Fruit fly (Drosophila melanogaster) whole organism, embryonic: ENCODE results near the gene CG7530.

ENCODE experiments used
- Abd-B ChIP-seq: fragments of 200-800 bp; sonication (Bioruptor generic); optimal IDR thresholded peaks from 2 replicates; lab custom pipeline; 2018; ENCODE audit warnings: missing biosample characterization, mild to moderate bottlenecking, missing genetic modification characterization, moderate library complexity
- Asciz ChIP-seq: fragments of 200-800 bp; sonication (Bioruptor generic); optimal IDR thresholded peaks from 2 replicates; lab custom pipeline; 2017; ENCODE audit warnings: missing biosample characterization, mild to moderate bottlenecking, missing genetic modification characterization, missing genetic modification reagents
- Bgb ChIP-seq: fragments of 200-800 bp; sonication (Bioruptor generic); IDR thresholded peaks from 2 replicates; pipeline ENCODE4 v1.3.6; 2022; ENCODE audit warnings: missing biosample characterization, missing genetic modification characterization; ENCODE audit not compliant: partially characterized antibody
- CG12659 ChIP-seq: fragments of 200-800 bp; sonication (Bioruptor generic); optimal IDR thresholded peaks from 3 replicates; lab custom pipeline; 2017; ENCODE audit warnings: mild to moderate bottlenecking, missing biosample characterization, missing genetic modification reagents, missing genetic modification characterization
- CG14441 ChIP-seq: fragments of 200-800 bp; sonication (Bioruptor generic); IDR thresholded peaks from 2 replicates; pipeline ENCODE4 v1.3.6; 2022; ENCODE audit warnings: missing biosample characterization, missing genetic modification characterization
- CG14710 ChIP-seq: fragments of 200-800 bp; sonication (Bioruptor generic); optimal IDR thresholded peaks from 3 replicates; lab custom pipeline; 2019; ENCODE audit warnings: missing biosample characterization, mild to moderate bottlenecking, missing genetic modification characterization, moderate library complexity
- CG1603 ChIP-seq: fragments of 200-800 bp; sonication (Bioruptor generic); optimal IDR thresholded peaks from 2 replicates; lab custom pipeline; 2019; ENCODE audit warnings: missing biosample characterization, mild to moderate bottlenecking, missing genetic modification characterization, moderate library complexity
- CG16779 ChIP-seq: fragments of 200-800 bp; sonication (Bioruptor generic); IDR thresholded peaks from 2 replicates; pipeline ENCODE4 v1.3.6; 2022; ENCODE audit warnings: missing biosample characterization, missing genetic modification characterization
- CG1832 ChIP-seq: fragments of 200-800 bp; sonication (Bioruptor generic); optimal IDR thresholded peaks from 2 replicates; lab custom pipeline; 2017; ENCODE audit warnings: missing biosample characterization, mild to moderate bottlenecking, missing genetic modification characterization, inconsistent platforms
- CG2678 ChIP-seq: fragments of 200-800 bp; sonication (Bioruptor generic); optimal IDR thresholded peaks from 3 replicates; lab custom pipeline; 2019; ENCODE audit warnings: missing biosample characterization, mild to moderate bottlenecking, missing genetic modification characterization, moderate library complexity
- CG30403 ChIP-seq: fragments of 200-800 bp; sonication (Bioruptor generic); optimal IDR thresholded peaks from 3 replicates; lab custom pipeline; 2016; ENCODE audit warnings: missing biosample characterization, missing genetic modification characterization
- CG3847 ChIP-seq: fragments of 200-800 bp; sonication (Bioruptor generic); IDR thresholded peaks from 2 replicates; pipeline ENCODE4 v1.3.6; 2022; ENCODE audit warnings: missing biosample characterization, missing genetic modification characterization
- CG3995 ChIP-seq: fragments of 200-800 bp; sonication (Bioruptor generic); optimal IDR thresholded peaks from 3 replicates; lab custom pipeline; 2016; ENCODE audit warnings: missing biosample characterization, missing genetic modification characterization
- CG42726 ChIP-seq: fragments of 200-800 bp; sonication (Bioruptor generic); IDR thresholded peaks from 2 replicates; pipeline ENCODE4 v1.3.6; 2022; ENCODE audit warnings: missing biosample characterization, missing genetic modification characterization; ENCODE audit not compliant: partially characterized antibody
- CG4328 ChIP-seq: fragments of 200-800 bp; sonication (Bioruptor generic); optimal IDR thresholded peaks from 3 replicates; lab custom pipeline; 2017; ENCODE audit warnings: missing biosample characterization, missing genetic modification reagents, missing genetic modification characterization
- CG6813 ChIP-seq: fragments of 200-800 bp; sonication (Bioruptor generic); optimal IDR thresholded peaks from 2 replicates; lab custom pipeline; 2017; ENCODE audit warnings: missing biosample characterization, missing genetic modification characterization, mild to moderate bottlenecking, moderate library complexity, missing genetic modification reagents
- CG8924 ChIP-seq: fragments of 200-800 bp; optimal IDR thresholded peaks from 3 replicates; lab custom pipeline; 2019; ENCODE audit warnings: missing biosample characterization, mild to moderate bottlenecking, missing genetic modification characterization, moderate library complexity
- CG9817 ChIP-seq: fragments of 200-800 bp; sonication (Bioruptor generic); optimal IDR thresholded peaks from 2 replicates; lab custom pipeline; 2018; ENCODE audit warnings: missing biosample characterization, mild to moderate bottlenecking, missing genetic modification characterization, moderate library complexity
- Dad ChIP-seq: fragments of 200-800 bp; sonication (Bioruptor generic); optimal IDR thresholded peaks from 3 replicates; lab custom pipeline; 2016; ENCODE audit warnings: missing biosample characterization, missing genetic modification characterization
- Dfd ChIP-seq, 2 experiments: fragments of >200 bp; optimal IDR thresholded peaks; 2 replicates each; lab custom pipeline; 2017; ENCODE audit warnings: missing biosample characterization in 2 of 2, missing genetic modification characterization in 2 of 2
- Dref ChIP-seq: fragments of 200-800 bp; sonication (Bioruptor generic); IDR thresholded peaks from 2 replicates; pipeline ENCODE4 v1.3.6; 2022; ENCODE audit warnings: missing biosample characterization, missing genetic modification characterization
- E2f1 ChIP-seq: fragments of 200-800 bp; sonication (Bioruptor generic); IDR thresholded peaks from 2 replicates; pipeline ENCODE4 v1.3.6; 2022; ENCODE audit warnings: missing biosample characterization, missing genetic modification characterization
- ERR ChIP-seq: fragments of 200-800 bp; sonication (Bioruptor generic); optimal IDR thresholded peaks from 2 replicates; lab custom pipeline; 2016; ENCODE audit warnings: missing biosample characterization, missing genetic modification characterization
- Hr3 ChIP-seq: fragments of 200-800 bp; sonication (Bioruptor generic); optimal IDR thresholded peaks from 3 replicates; lab custom pipeline; 2016; ENCODE audit warnings: missing biosample characterization, missing genetic modification characterization
- Hr78 ChIP-seq, 2 experiments: fragments of 200-800 bp in 1 of 2; fragments of >200 bp in 1 of 2; sonication (Bioruptor generic) in 1 of 2; optimal IDR thresholded peaks; 2 replicates each; lab custom pipeline; 2017 to 2019; ENCODE audit warnings: missing biosample characterization in 2 of 2, missing genetic modification characterization in 2 of 2, mild to moderate bottlenecking in 1 of 2, moderate library complexity in 1 of 2
- Nf-YB ChIP-seq: fragments of 200-800 bp; sonication (Bioruptor generic); optimal IDR thresholded peaks from 3 replicates; lab custom pipeline; 2019; ENCODE audit warnings: missing biosample characterization, mild to moderate bottlenecking, missing genetic modification characterization, moderate library complexity
- Pdp1 ChIP-seq, 2 experiments: fragments of 200-800 bp; sonication (Bioruptor generic); optimal IDR thresholded peaks; 3 replicates each; lab custom pipeline; 2016; ENCODE audit warnings: missing biosample characterization in 2 of 2, missing genetic modification characterization in 2 of 2, mild to moderate bottlenecking in 1 of 2, moderate library complexity in 1 of 2
- Spps ChIP-seq: fragments of 200-800 bp; sonication (Bioruptor generic); optimal IDR thresholded peaks from 2 replicates; lab custom pipeline; 2018; ENCODE audit warnings: missing biosample characterization, mild to moderate bottlenecking, missing genetic modification characterization
- bbx ChIP-seq: fragments of 200-800 bp; sonication (Bioruptor generic); IDR thresholded peaks from 2 replicates; pipeline ENCODE4 v1.3.6; 2022; ENCODE audit warnings: missing biosample characterization, missing genetic modification characterization; ENCODE audit not compliant: partially characterized antibody
- cg ChIP-seq: fragments of 200-800 bp; sonication (Bioruptor generic); optimal IDR thresholded peaks from 3 replicates; lab custom pipeline; 2019; ENCODE audit warnings: missing biosample characterization, mild to moderate bottlenecking, missing genetic modification characterization, moderate library complexity
- chinmo ChIP-seq: fragments of 200-800 bp; sonication (Bioruptor generic); IDR thresholded peaks from 4 replicates; pipeline ENCODE4 v1.3.6; 2022; ENCODE audit warnings: missing biosample characterization, missing genetic modification characterization; ENCODE audit not compliant: partially characterized antibody
- chn ChIP-seq: fragments of 200-800 bp; sonication (Bioruptor generic); optimal IDR thresholded peaks from 2 replicates; lab custom pipeline; 2016; ENCODE audit warnings: missing biosample characterization, missing genetic modification characterization
- cwo ChIP-seq: fragments of 200-800 bp; sonication (Bioruptor generic); optimal IDR thresholded peaks from 3 replicates; lab custom pipeline; 2017; ENCODE audit warnings: missing biosample characterization, missing genetic modification characterization, mild to moderate bottlenecking, moderate library complexity, missing genetic modification reagents
- ems ChIP-seq: fragments of 200-800 bp; sonication (Bioruptor generic); optimal IDR thresholded peaks from 3 replicates; lab custom pipeline; 2016; ENCODE audit warnings: missing biosample characterization, missing genetic modification characterization
- exex ChIP-seq: fragments of 200-800 bp; sonication (Bioruptor generic); optimal IDR thresholded peaks from 4 replicates; lab custom pipeline; 2018; ENCODE audit warnings: missing biosample characterization, mild to moderate bottlenecking, missing genetic modification characterization, moderate library complexity
- gsb ChIP-seq: fragments of 200-800 bp; sonication (Bioruptor generic); IDR thresholded peaks from 2 replicates; pipeline ENCODE4 v1.3.6; 2022; ENCODE audit warnings: missing biosample characterization, missing genetic modification characterization
- insv ChIP-seq, 2 experiments: fragments of 200-800 bp; sonication (Bioruptor generic); optimal IDR thresholded peaks; 3 replicates each; lab custom pipeline; 2016 to 2018; ENCODE audit warnings: missing biosample characterization in 2 of 2, missing genetic modification characterization in 2 of 2
- kah ChIP-seq: fragments of 200-800 bp; sonication (Bioruptor generic); optimal IDR thresholded peaks from 2 replicates; lab custom pipeline; 2018; ENCODE audit warnings: missing biosample characterization, mild to moderate bottlenecking, missing genetic modification characterization
- klu ChIP-seq: fragments of 200-800 bp; sonication (Bioruptor generic); IDR thresholded peaks from 2 replicates; pipeline ENCODE4 v1.3.6; 2022; ENCODE audit warnings: missing biosample characterization, missing genetic modification characterization
- otp ChIP-seq: fragments of 200-800 bp; sonication (Bioruptor generic); IDR thresholded peaks from 3 replicates; pipeline ENCODE4, ENCODE4 v1.3.6; 2022; ENCODE audit warnings: missing biosample characterization, missing genetic modification characterization
- phol ChIP-seq: fragments of 200-800 bp; sonication (Bioruptor generic); optimal IDR thresholded peaks from 3 replicates; lab custom pipeline; 2018; ENCODE audit warnings: missing biosample characterization, mild to moderate bottlenecking, missing genetic modification characterization, moderate library complexity
- pros ChIP-seq: fragments of 200-800 bp; sonication (Bioruptor generic); optimal IDR thresholded peaks from 3 replicates; lab custom pipeline; 2019; ENCODE audit warnings: missing biosample characterization, mild to moderate bottlenecking, missing genetic modification characterization, moderate library complexity
- scrt ChIP-seq: fragments of 200-800 bp; sonication (Bioruptor generic); optimal IDR thresholded peaks from 2 replicates; lab custom pipeline; 2018; ENCODE audit warnings: missing biosample characterization, mild to moderate bottlenecking, missing genetic modification characterization, moderate library complexity
- sr ChIP-seq: fragments of 200-800 bp; sonication (Bioruptor generic); IDR thresholded peaks from 3 replicates; pipeline ENCODE4 v1.3.6; 2022; ENCODE audit warnings: missing biosample characterization, missing genetic modification characterization
- sug ChIP-seq: fragments of 200-800 bp; optimal IDR thresholded peaks from 2 replicates; lab custom pipeline; 2019; ENCODE audit warnings: missing biosample characterization, mild to moderate bottlenecking, missing genetic modification characterization, moderate library complexity
- trh ChIP-seq: fragments of 200-800 bp; sonication (Bioruptor generic); optimal IDR thresholded peaks from 2 replicates; lab custom pipeline; 2016; ENCODE audit warnings: missing biosample characterization, missing genetic modification characterization
- unc-4 ChIP-seq: fragments of 200-800 bp; sonication (Bioruptor generic); IDR thresholded peaks from 2 replicates; pipeline ENCODE4 v1.3.6; 2022; ENCODE audit warnings: missing biosample characterization, missing genetic modification characterization; ENCODE audit not compliant: partially characterized antibody
- zfh1 ChIP-seq: fragments of 200-800 bp; sonication (Bioruptor generic); IDR thresholded peaks from 3 replicates; pipeline ENCODE4 v1.3.6; 2022; ENCODE audit warnings: missing biosample characterization, missing genetic modification characterization

The CG7530 gene

dm6 chr3R:14740658-14741191 lies 9.4 kb upstream of the CG7530 start (continued):
- TF ChIP-seq CG3847 (peak; percentile 91), CG9817 (tag; lab: Kevin White, UChicago) (peak; percentile 59), CG12659 (GFP tag; lab: Kevin White, UChicago) (peak; percentile 91), ems (GFP tag; lab: Kevin White, UChicago) (peak; percentile 50), unc-4 (GFP tag; lab: Robert Waterston, UW) (no peak), CG3995 (GFP tag; lab: Kevin White, UChicago) (peak; percentile 47), insv (GFP tag; optimal IDR thresholded peaks at IDR 0.05; lab: Kevin White, UChicago) (peak in 1 of 2 experiments; percentile 38), otp (GFP tag; lab: Robert Waterston, UW) (peak; percentile 46; the same call in 1 of the 3 replicates), CG16779 (GFP tag; lab: Robert Waterston, UW) (no peak), scrt (no peak), CG1832 (GFP tag; lab: Kevin White, UChicago) (peak; percentile 97), CG1603 (tag; lab: Kevin White, UChicago) (peak; percentile 71), Hr3 (GFP tag; lab: Kevin White, UChicago) (peak; percentile 44), Spps (tag; lab: Kevin White, UChicago) (no peak), bbx (GFP tag; lab: Robert Waterston, UW) (peak; percentile 39), Dref (GFP tag; lab: Robert Waterston, UW) (peak; percentile 56), CG2678 (tag; lab: Kevin White, UChicago) (peak; percentile 22), Bgb (GFP tag; lab: Robert Waterston, UW) (peak; percentile 66), sug (tag; lab: Kevin White, UChicago) (peak; percentile 52), CG14441 (peak; percentile 46; the same call in 1 of the 2 replicates), kah (peak; percentile 34), Dfd (GFP tag; optimal IDR thresholded peaks at IDR 0.05; lab: Kevin White, UChicago) (no peak), CG4328 (GFP tag; lab: Kevin White, UChicago) (peak; percentile 82), chn (GFP tag; lab: Kevin White, UChicago) (peak; percentile 71), trh (GFP tag; lab: Kevin White, UChicago) (no peak), Nf-YB (peak; percentile 32), pros (peak; percentile 43), exex (tag; lab: Kevin White, UChicago) (peak; percentile 60), CG8924 (tag; lab: Kevin White, UChicago) (peak; percentile 46), CG30403 (GFP tag; lab: Kevin White, UChicago) (peak; percentile 61), Asciz (no peak), gsb (GFP tag; lab: Robert Waterston, UW) (peak; percentile 66), cg (GFP tag; lab: Kevin White, UChicago) (peak; percentile 64), Hr78 (GFP tag; optimal IDR thresholded peaks at IDR 0.05; lab: Kevin White, UChicago) (peak in 1 of 2 experiments; percentile 32), Dad (peak; percentile 44), sr (GFP tag; lab: Robert Waterston, UW) (peak; percentile 36; the same call in 1 of the 3 replicates), phol (tag; lab: Kevin White, UChicago) (peak; percentile 12), chinmo (peak; percentile 65; the same call in 2 of the 4 replicates), ERR (GFP tag; lab: Kevin White, UChicago) (peak; percentile 83), Pdp1 (GFP tag; optimal IDR thresholded peaks at IDR 0.05; lab: Kevin White, UChicago) (peak; percentile 50 to 65), CG42726 (GFP tag; lab: Robert Waterston, UW) (no peak; the same call in 1 of the 2 replicates), CG14710 (tag; lab: Kevin White, UChicago) (no peak), zfh1 (GFP tag; lab: Robert Waterston, UW) (peak; percentile 73), Abd-B (GFP tag; lab: Kevin White, UChicago) (peak; percentile 61), CG6813 (GFP tag; lab: Kevin White, UChicago) (no peak), E2f1 (GFP tag; lab: Robert Waterston, UW) (peak; percentile 39), klu (peak; percentile 47; the same call in 1 of the 2 replicates), cwo (GFP tag; lab: Kevin White, UChicago) (no peak)
